Worm (Caenorhabditis elegans): ENCODE data around the gene sre-42.

sre-42 gene

ce11 chrII:12386781-12387180 lies at the start of gene sre-42:
sre-42 (minus strand) TSS chrII:12386881.
- TF ChIP-seq zip-8 (tag; optimal IDR thresholded peaks at IDR 0.05) = no peak

ce11 chrII:12435202-12435872 lies 48.7 kb upstream of the sre-42 start:
- TF ChIP-seq sem-2 (GFP tag; optimal IDR thresholded peaks at IDR 0.05) = no peak
- no peak for TF ChIP-seq unc-39 (tag; optimal IDR thresholded peaks at IDR 0.05)
- no peak for TF ChIP-seq cnd-1 (tag; optimal IDR thresholded peaks at IDR 0.05)
- no peak for TF ChIP-seq flh-1 (GFP tag; optimal IDR thresholded peaks at IDR 0.05)
- TF ChIP-seq hlh-1 (tag; optimal IDR thresholded peaks at IDR 0.05) = no peak
- no peak for TF ChIP-seq ceh-39 (tag; optimal IDR thresholded peaks at IDR 0.05)
- no peak for TF ChIP-seq tbx-8 (GFP tag; optimal IDR thresholded peaks at IDR 0.05)
- no peak for TF ChIP-seq nhr-76 (tag; optimal IDR thresholded peaks at IDR 0.05)
- TF ChIP-seq nhr-2 (tag; optimal IDR thresholded peaks at IDR 0.05) = no peak
- no peak for TF ChIP-seq ztf-11 (tag; optimal IDR thresholded peaks at IDR 0.05)
- no peak for TF ChIP-seq ceh-83 (GFP tag; optimal IDR thresholded peaks at IDR 0.05)
- no peak for TF ChIP-seq elt-1 (tag; optimal IDR thresholded peaks at IDR 0.05; ENCODE audit: borderline replicate concordance, insufficient read depth)
- no peak for TF ChIP-seq elt-3 (tag; optimal IDR thresholded peaks at IDR 0.05)
- TF ChIP-seq mls-2 (tag; optimal IDR thresholded peaks at IDR 0.05) = no peak
- TF ChIP-seq ceh-43 (GFP tag; optimal IDR thresholded peaks at IDR 0.05) = no peak

ce11 chrII:12432356-12432755 lies 45.7 kb upstream of the sre-42 start, which contains the start of gene dct-12:
dct-12 (minus strand) TSS chrII:12432456.
- TF ChIP-seq nhr-76 (tag; optimal IDR thresholded peaks at IDR 0.05) = no peak
- no peak for TF ChIP-seq nhr-12 (tag; optimal IDR thresholded peaks at IDR 0.05)
- TF ChIP-seq bed-3 (GFP tag; optimal IDR thresholded peaks at IDR 0.05) = no peak
- no peak for TF ChIP-seq tbx-8 (GFP tag; optimal IDR thresholded peaks at IDR 0.05)
- TF ChIP-seq hlh-1 (tag; optimal IDR thresholded peaks at IDR 0.05) = no peak
- no peak for TF ChIP-seq unc-120 (tag; optimal IDR thresholded peaks at IDR 0.05; ENCODE audit: poor library complexity, severe bottlenecking)
- no peak for TF ChIP-seq zip-8 (tag; optimal IDR thresholded peaks at IDR 0.05)
- TF ChIP-seq lin-32 (GFP tag; optimal IDR thresholded peaks at IDR 0.05) = no peak

ce11 chrII:12429743-12430142 lies 43.1 kb upstream of the sre-42 start, which contains the start of gene Y57A10C.8:
Y57A10C.8 (minus strand) TSS chrII:12429843.
- no peak for TF ChIP-seq M03D4.4 (tag; optimal IDR thresholded peaks at IDR 0.05)
- no peak for TF ChIP-seq unc-120 (tag; optimal IDR thresholded peaks at IDR 0.05; ENCODE audit: poor library complexity, severe bottlenecking)
- TF ChIP-seq snpc-4 (tag; optimal IDR thresholded peaks at IDR 0.05) = no peak
- no peak for TF ChIP-seq lin-32 (GFP tag; optimal IDR thresholded peaks at IDR 0.05)
- no peak for TF ChIP-seq hlh-1 (tag; optimal IDR thresholded peaks at IDR 0.05)
- TF ChIP-seq elt-3 (tag; optimal IDR thresholded peaks at IDR 0.05) = no peak
- TF ChIP-seq sptf-1 (tag; optimal IDR thresholded peaks at IDR 0.05) = no peak
- TF ChIP-seq sem-2 (GFP tag; optimal IDR thresholded peaks at IDR 0.05) = no peak
- TF ChIP-seq nhr-237 (tag; optimal IDR thresholded peaks at IDR 0.05) = no peak
- no peak for TF ChIP-seq mls-2 (tag; optimal IDR thresholded peaks at IDR 0.05)
- TF ChIP-seq elt-1 (tag; optimal IDR thresholded peaks at IDR 0.05; ENCODE audit: borderline replicate concordance, insufficient read depth) = no peak
- TF ChIP-seq unc-62 (GFP tag; optimal IDR thresholded peaks at IDR 0.05) = no peak

ce11 chrII:12425644-12426222 lies 39.1 kb upstream of the sre-42 start, which contains the start of gene daf-22:
daf-22 (minus strand) TSS chrII:12425694.
- no peak for TF ChIP-seq ceh-83 (GFP tag; optimal IDR thresholded peaks at IDR 0.05)
- TF ChIP-seq drap-1 (GFP tag; optimal IDR thresholded peaks at IDR 0.05) = no peak
- no peak for TF ChIP-seq zip-8 (tag; optimal IDR thresholded peaks at IDR 0.05)
- TF ChIP-seq nhr-76 (tag; optimal IDR thresholded peaks at IDR 0.05) = no peak
- TF ChIP-seq sptf-1 (tag; optimal IDR thresholded peaks at IDR 0.05) = no peak
- no peak for TF ChIP-seq bed-3 (GFP tag; optimal IDR thresholded peaks at IDR 0.05)
- TF ChIP-seq lin-13 (tag; optimal IDR thresholded peaks at IDR 0.05) = no peak
- TF ChIP-seq unc-39 (tag; optimal IDR thresholded peaks at IDR 0.05) = no peak
- no peak for TF ChIP-seq nhr-12 (tag; optimal IDR thresholded peaks at IDR 0.05)
- TF ChIP-seq lsy-2 (tag; optimal IDR thresholded peaks at IDR 0.05) = no peak
- no peak for TF ChIP-seq ces-1 (GFP tag; optimal IDR thresholded peaks at IDR 0.05)
- TF ChIP-seq mep-1 (tag; optimal IDR thresholded peaks at IDR 0.05) = no peak
- TF ChIP-seq blmp-1 (tag; optimal IDR thresholded peaks at IDR 0.05) = no peak
- TF ChIP-seq sem-2 (GFP tag; optimal IDR thresholded peaks at IDR 0.05) = no peak
- no peak for TF ChIP-seq pha-4 (tag; optimal IDR thresholded peaks at IDR 0.05)
- no peak for TF ChIP-seq mls-2 (tag; optimal IDR thresholded peaks at IDR 0.05)
- no peak for TF ChIP-seq hlh-1 (tag; optimal IDR thresholded peaks at IDR 0.05)
- TF ChIP-seq ham-2 (GFP tag; optimal IDR thresholded peaks at IDR 0.05) = no peak
- no peak for TF ChIP-seq nhr-2 (tag; optimal IDR thresholded peaks at IDR 0.05)

All from whole organism, mixed stage, embryonic.